Fruit fly (Drosophila melanogaster): Measurements from ENCODE around the gene CG6136.
A peak's percentile ranks its signal among the peaks of the same experiment; 100 is the strongest.

Gene CG6136

DNA sequence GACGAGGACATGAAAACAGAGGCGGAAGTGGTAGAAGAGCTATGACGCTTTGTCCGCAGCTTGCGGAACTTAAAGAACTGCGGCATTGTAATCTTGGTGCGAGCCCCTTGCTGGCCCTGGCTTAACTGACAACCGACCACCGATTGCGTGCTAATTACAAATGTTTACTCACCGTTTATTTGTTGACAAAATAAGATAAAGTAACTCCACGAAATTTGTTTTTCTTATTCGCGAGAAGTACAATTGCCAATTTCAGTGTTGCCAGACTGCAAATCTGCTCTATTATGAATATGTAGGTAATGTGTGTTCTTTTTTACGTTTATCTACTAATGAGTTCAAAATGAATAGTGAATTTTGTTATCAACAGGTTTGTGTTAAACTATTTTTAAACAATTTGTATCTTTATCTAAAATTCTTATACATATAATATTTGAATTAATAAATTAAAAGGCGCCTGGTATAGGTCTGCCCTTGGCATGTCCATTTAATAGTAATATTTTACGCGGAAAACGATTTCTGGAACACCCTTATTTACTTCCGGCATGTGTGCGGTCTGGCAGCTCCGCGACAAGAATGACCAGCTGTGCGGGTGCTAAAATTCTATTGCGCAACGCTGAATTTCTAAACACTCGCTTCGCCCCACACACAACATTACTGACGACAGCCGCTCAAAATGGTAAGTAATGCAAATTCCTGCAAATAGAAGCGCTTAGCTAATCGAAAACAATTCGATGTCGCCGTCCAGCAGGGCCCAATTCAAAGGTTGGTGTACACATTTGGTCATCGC lies 15.2 kb downstream of the CG6136 start, which contains the start of the genes Atg4b and Hibch:
TSS of gene Atg4b (minus strand) at position 280 of the 787 bp plus-strand sequence.
TSS of gene Hibch (plus strand) at position 585 of the 787 bp plus-strand sequence.
- TF ChIP-seq Dll (optimal IDR thresholded peaks at IDR 0.05) (no peak), usp (GFP tag; optimal IDR thresholded peaks at IDR 0.05) (no peak), pan (optimal IDR thresholded peaks at IDR 0.05) (no peak), psq (optimal IDR thresholded peaks at IDR 0.05) (no peak), CG8478 (optimal IDR thresholded peaks at IDR 0.05) (peak; percentile 60)

DNA sequence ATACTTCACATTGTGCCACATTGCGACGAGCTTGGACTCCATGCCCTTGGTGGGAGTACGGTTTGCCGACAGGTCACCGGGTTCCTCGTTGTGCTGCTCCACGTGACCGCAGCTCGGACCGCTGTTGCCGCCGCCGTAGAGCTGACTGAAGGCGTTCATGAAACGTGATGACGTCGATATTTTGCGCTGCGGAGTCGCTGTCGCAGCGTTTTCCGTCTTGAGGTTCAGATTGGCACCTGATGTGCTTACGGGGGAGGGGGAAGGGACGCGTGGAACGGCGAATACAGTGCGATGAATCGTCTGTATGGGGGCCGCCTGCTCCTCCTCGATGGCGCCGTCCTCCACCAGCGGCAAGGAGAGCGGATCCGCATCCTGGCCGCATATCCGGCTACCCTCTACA lies 15.9 kb downstream of the CG6136 start:
- TF ChIP-seq EcR (GFP tag; optimal IDR thresholded peaks at IDR 0.05), result no peak
- TF ChIP-seq Dll (optimal IDR thresholded peaks at IDR 0.05), result no peak
- no peak for TF ChIP-seq pan (optimal IDR thresholded peaks at IDR 0.05)
- no peak for TF ChIP-seq usp (GFP tag; optimal IDR thresholded peaks at IDR 0.05)
- TF ChIP-seq psq (optimal IDR thresholded peaks at IDR 0.05), result no peak
- no peak for TF ChIP-seq CG8478 (optimal IDR thresholded peaks at IDR 0.05)

DNA sequence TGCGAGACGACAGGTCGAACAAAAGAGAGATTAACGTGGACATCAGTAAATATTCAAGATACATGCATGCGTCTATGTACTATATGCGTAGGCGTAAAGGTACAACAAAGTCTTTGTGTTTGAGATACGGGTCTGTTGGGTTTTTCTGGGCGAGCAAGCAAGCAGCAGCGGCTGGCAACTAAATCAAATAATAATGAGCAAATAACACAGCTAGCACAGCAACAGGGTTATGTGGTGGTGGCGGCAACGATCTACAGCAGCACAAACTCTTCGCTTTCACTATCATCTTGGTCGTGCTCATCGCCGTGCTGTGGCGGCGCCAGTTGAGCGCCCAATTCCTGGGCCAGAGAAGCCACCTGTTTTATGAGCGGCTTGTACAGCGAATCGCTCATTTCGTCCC lies 18.0 kb downstream of the CG6136 start:
- no peak for TF ChIP-seq EcR (GFP tag; optimal IDR thresholded peaks at IDR 0.05)
- TF ChIP-seq pan (optimal IDR thresholded peaks at IDR 0.05), result no peak
- TF ChIP-seq usp (GFP tag; optimal IDR thresholded peaks at IDR 0.05), result no peak
- TF ChIP-seq CG8478 (optimal IDR thresholded peaks at IDR 0.05), result no peak
- no peak for TF ChIP-seq psq (optimal IDR thresholded peaks at IDR 0.05)
- TF ChIP-seq Dll (optimal IDR thresholded peaks at IDR 0.05), result no peak

DNA sequence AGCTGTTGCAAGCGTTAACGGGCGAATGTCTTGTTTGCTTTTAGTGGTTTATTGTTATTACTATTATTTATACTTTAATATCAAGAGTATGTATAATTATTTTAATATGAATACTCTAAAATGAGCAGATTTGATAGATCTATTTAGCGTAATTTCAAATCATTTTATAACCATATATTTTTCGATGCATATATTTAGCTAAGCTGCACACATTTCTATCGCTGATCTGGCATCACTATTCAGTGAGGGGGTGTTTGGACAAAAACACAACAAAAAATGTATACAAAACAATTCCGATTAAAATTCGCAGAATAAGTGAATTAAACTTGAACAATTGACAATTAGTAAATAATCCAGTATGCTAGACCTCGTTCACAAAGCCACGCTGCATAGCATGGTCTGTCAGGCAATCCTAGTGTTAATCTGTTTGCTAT lies 21.0 kb downstream of the CG6136 start, which contains the start of the genes Trs33 and Tmtc4:
TSS of gene Trs33 (minus strand) at position 3 of the 434 bp plus-strand sequence.
TSS of gene Tmtc4 (plus strand) at position 233 of the 434 bp plus-strand sequence.
- TF ChIP-seq psq (optimal IDR thresholded peaks at IDR 0.05), result no peak
- TF ChIP-seq usp (GFP tag; optimal IDR thresholded peaks at IDR 0.05), result no peak
- TF ChIP-seq Dll (optimal IDR thresholded peaks at IDR 0.05), result no peak
- TF ChIP-seq pan (optimal IDR thresholded peaks at IDR 0.05), result no peak
- TF ChIP-seq EcR (GFP tag; optimal IDR thresholded peaks at IDR 0.05), result no peak
- TF ChIP-seq CG8478 (optimal IDR thresholded peaks at IDR 0.05), result no peak

- TF ChIP-seq usp (GFP tag; optimal IDR thresholded peaks at IDR 0.05), result no peak
- no peak for TF ChIP-seq Dll (optimal IDR thresholded peaks at IDR 0.05)
- TF ChIP-seq psq (optimal IDR thresholded peaks at IDR 0.05), result no peak
- no peak for TF ChIP-seq CG8478 (optimal IDR thresholded peaks at IDR 0.05)
- no peak for TF ChIP-seq pan (optimal IDR thresholded peaks at IDR 0.05)
- no peak for TF ChIP-seq EcR (GFP tag; optimal IDR thresholded peaks at IDR 0.05)
These were observed 24.2 kb downstream of the CG6136 start, which contains the start of the genes CG42726 and CG42727 for dm6 chr3R:15347822-15348221. Gene CG42726, plus strand, starts transcription at chr3R:15348048. Gene CG42727, plus strand, starts transcription at chr3R:15348048.

DNA sequence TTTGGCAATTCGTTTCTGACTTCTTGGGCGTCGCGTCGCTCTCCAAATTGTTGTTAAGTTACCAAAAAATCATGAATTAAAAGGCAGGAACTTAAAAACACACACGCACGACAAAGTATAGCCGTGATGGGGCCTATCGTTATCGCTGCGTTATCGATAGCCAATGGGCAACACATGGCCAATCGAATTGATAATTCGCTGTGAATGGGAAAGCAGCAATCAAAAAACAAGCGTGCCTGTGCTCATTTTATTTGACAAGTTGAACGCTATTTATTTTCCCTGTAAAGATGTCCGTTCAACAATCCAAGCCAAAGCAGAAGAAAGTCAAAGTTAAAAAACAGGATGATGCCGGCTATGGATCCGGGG lies 26.0 kb downstream of the CG6136 start, which contains the start of the genes Surf4 and CG31301:
TSS of gene Surf4 (minus strand) at position 159 of the 366 bp plus-strand sequence.
TSS of gene CG31301 (plus strand) at position 188 of the 366 bp plus-strand sequence.
- no peak for TF ChIP-seq psq (optimal IDR thresholded peaks at IDR 0.05)
- TF ChIP-seq EcR (GFP tag; optimal IDR thresholded peaks at IDR 0.05), result no peak
- TF ChIP-seq CG8478 (optimal IDR thresholded peaks at IDR 0.05), result no peak
- TF ChIP-seq Dll (optimal IDR thresholded peaks at IDR 0.05), result no peak
- TF ChIP-seq usp (GFP tag; optimal IDR thresholded peaks at IDR 0.05), result no peak
- no peak for TF ChIP-seq pan (optimal IDR thresholded peaks at IDR 0.05)

dm6 chr3R:15345198-15346017 lies 26.6 kb downstream of the CG6136 start:
- no peak for TF ChIP-seq CG8478 (optimal IDR thresholded peaks at IDR 0.05)
- no peak for TF ChIP-seq psq (optimal IDR thresholded peaks at IDR 0.05)
- no peak for TF ChIP-seq EcR (GFP tag; optimal IDR thresholded peaks at IDR 0.05)
- TF ChIP-seq pan (optimal IDR thresholded peaks at IDR 0.05), result no peak
- no peak for TF ChIP-seq Dll (optimal IDR thresholded peaks at IDR 0.05)
- no peak for TF ChIP-seq usp (GFP tag; optimal IDR thresholded peaks at IDR 0.05)

DNA sequence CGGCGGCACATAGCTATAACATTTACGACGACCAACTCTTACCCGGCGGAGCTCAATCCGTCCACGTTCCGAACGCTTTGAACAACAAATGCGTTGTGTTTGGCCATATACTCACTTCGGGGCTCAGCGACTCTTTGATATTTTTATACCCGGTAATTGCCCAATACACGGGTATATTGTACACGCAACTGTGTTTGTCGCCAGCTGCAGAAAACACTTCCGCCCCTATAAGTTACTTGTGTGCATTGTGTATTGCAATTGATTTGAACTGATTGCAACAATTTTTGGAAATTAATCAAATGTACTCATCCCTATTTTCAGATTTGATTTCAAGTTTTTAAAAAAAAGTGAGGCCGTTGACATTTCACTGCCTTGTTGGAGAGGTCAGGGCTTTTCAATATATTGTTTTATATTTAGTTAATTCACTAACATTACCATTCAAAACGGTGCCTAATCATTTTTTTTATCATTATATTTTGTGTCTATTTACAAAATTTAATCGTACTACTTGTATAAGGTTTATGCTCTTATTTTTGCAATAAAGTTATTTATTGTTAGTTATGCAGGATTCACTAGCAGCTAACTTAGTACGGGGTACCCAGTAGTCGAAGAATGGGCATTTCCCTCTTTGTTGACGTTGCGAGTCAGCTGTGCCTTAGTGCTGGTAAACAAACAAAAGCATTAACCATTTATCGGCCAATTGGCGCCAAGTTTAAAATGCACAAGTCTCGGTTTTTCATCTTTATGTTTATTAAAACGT lies 28.9 kb downstream of the CG6136 start, which contains the start of gene Nagk:
TSS of gene Nagk (minus strand) at position 331 of the 760 bp plus-strand sequence.
- no peak for TF ChIP-seq usp (GFP tag; optimal IDR thresholded peaks at IDR 0.05)
- peak; percentile 96 for TF ChIP-seq pan (optimal IDR thresholded peaks at IDR 0.05)

DNA sequence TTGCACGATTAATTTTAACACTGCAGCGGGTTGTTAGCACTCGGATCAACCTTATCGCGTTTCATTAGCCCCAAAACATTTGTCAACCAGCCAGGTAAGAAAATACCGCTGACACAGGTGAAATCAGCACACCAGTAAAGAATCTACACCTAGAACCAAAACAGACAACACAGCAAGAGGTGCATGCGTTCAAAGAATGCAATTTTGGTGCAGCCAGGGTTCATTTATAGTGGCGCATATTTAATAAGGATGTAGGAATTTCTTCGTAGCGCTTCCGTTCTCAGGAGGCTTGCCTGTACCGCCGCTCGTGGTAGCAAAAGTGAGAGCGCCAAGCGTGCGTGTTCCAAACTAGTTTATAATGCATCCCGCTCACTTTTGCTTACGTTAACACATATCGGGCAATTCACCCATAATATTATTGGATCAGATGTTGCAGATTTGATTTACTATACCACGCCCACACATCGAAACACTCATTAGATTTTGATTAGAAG lies 29.5 kb downstream of the CG6136 start:
- TF ChIP-seq psq (optimal IDR thresholded peaks at IDR 0.05), result no peak
- TF ChIP-seq usp (GFP tag; optimal IDR thresholded peaks at IDR 0.05), result no peak
- no peak for TF ChIP-seq CG8478 (optimal IDR thresholded peaks at IDR 0.05)
- TF ChIP-seq pan (optimal IDR thresholded peaks at IDR 0.05), result no peak
- no peak for TF ChIP-seq EcR (GFP tag; optimal IDR thresholded peaks at IDR 0.05)
- TF ChIP-seq Dll (optimal IDR thresholded peaks at IDR 0.05), result no peak

- TF ChIP-seq usp (GFP tag; optimal IDR thresholded peaks at IDR 0.05) (no peak), psq (optimal IDR thresholded peaks at IDR 0.05) (no peak), CG8478 (optimal IDR thresholded peaks at IDR 0.05) (no peak), pan (optimal IDR thresholded peaks at IDR 0.05) (no peak), Dll (optimal IDR thresholded peaks at IDR 0.05) (no peak), EcR (GFP tag; optimal IDR thresholded peaks at IDR 0.05) (no peak)
These were observed 31.8 kb downstream of the CG6136 start, which contains the start of gene SerRS-m for dm6 chr3R:15340052-15340732. Gene SerRS-m, plus strand, starts transcription at chr3R:15340667.

Measured in whole organism.